Worm (Caenorhabditis elegans) whole organism, L3 larva: ENCODE results near the gene Y32G9A.12.

Experiments used
- nfya-1 ChIP-seq: sonication (generic microtip); optimal IDR thresholded peaks from 2 replicates; lab custom pipeline; 2017; ENCODE audit warnings: missing genetic modification characterization, mild to moderate bottlenecking, missing compliant biosample characterization, antibody characterized with exemption, moderate library complexity; ENCODE audit not compliant: insufficient read depth
- nhr-237 ChIP-seq: fragments of 150-350 bp; optimal IDR thresholded peaks from 2 replicates; lab custom pipeline; 2014; ENCODE audit warnings: missing biosample characterization, missing genetic modification characterization
- nhr-77 ChIP-seq: fragments of 150-350 bp; optimal IDR thresholded peaks from 2 replicates; lab custom pipeline; 2014; ENCODE audit warnings: missing biosample characterization, missing genetic modification characterization
- sea-2 ChIP-seq: fragments of 150-350 bp; sonication (generic microtip); optimal IDR thresholded peaks from 4 replicates; lab custom pipeline; 2014; ENCODE audit warnings: missing biosample characterization, missing genetic modification reagents, missing genetic modification characterization
- ztf-11 ChIP-seq: fragments of 150-350 bp; optimal IDR thresholded peaks from 2 replicates; lab custom pipeline; 2014; ENCODE audit warnings: missing biosample characterization, missing genetic modification characterization

ce11 chrV:1921321-1921720, 1.3 kb upstream of the Y32G9A.12 start, which contains the start of gene gst-37:
- TF ChIP-seq sea-2 (GFP tag; lab: Kevin White, UChicago) (no peak), nfya-1 (tag; lab: Kevin White, UChicago) (no peak), nhr-237 (tag; lab: Kevin White, UChicago) (no peak), ztf-11 (tag; lab: Kevin White, UChicago) (no peak), nhr-77 (tag; lab: Kevin White, UChicago) (no peak)
